Worm (Caenorhabditis elegans): Measurements from ENCODE around the gene srt-12.

Gene srt-12

ce11 chrV:4194587-4195211 lies 47.6 kb downstream of the srt-12 start, which contains the start of gene Y45G5AM.9 (continued):
- TF ChIP-seq unc-62 (GFP tag; optimal IDR thresholded peaks at IDR 0.05) (no peak), dsc-1 (tag; optimal IDR thresholded peaks at IDR 0.05) (peak; percentile 84), aly-2 (tag; optimal IDR thresholded peaks at IDR 0.05) (no peak), C04F5.9 (tag; optimal IDR thresholded peaks at IDR 0.05) (no peak), efl-3 (GFP tag; optimal IDR thresholded peaks at IDR 0.05) (no peak), egl-13 (tag; optimal IDR thresholded peaks at IDR 0.05) (peak; percentile 73), unc-30 (tag; optimal IDR thresholded peaks at IDR 0.05) (no peak), fkh-8 (tag; optimal IDR thresholded peaks at IDR 0.05) (peak; percentile 86), pax-3 (tag; optimal IDR thresholded peaks at IDR 0.05) (peak; percentile 7), elt-3 (tag; optimal IDR thresholded peaks at IDR 0.05) (peak in 2 of 6 experiments; percentile 33 to 45), hpl-2 (GFP tag; optimal IDR thresholded peaks at IDR 0.05) (peak; percentile 3), snpc-4 (tag; optimal IDR thresholded peaks at IDR 0.05) (peak; percentile 61), lin-35 (GFP tag; optimal IDR thresholded peaks at IDR 0.05) (peak; percentile 85 to 89), zag-1 (tag; optimal IDR thresholded peaks at IDR 0.05) (no peak), lin-14 (GFP tag; optimal IDR thresholded peaks at IDR 0.05) (no peak), fkh-10 (GFP tag; optimal IDR thresholded peaks at IDR 0.05) (peak; percentile 55), xbp-1 (tag; optimal IDR thresholded peaks at IDR 0.05) (peak; percentile 82)

- TF ChIP-seq vab-15 (tag; optimal IDR thresholded peaks at IDR 0.05): peak; percentile 26
- peak; percentile 92 for TF ChIP-seq nhr-85 (tag)
- peak; percentile 47 for TF ChIP-seq dsc-1 (tag; optimal IDR thresholded peaks at IDR 0.05)
- TF ChIP-seq dpl-1 (GFP tag; optimal IDR thresholded peaks at IDR 0.05): peak in 2 of 3 experiments; percentile 14 to 41
- peak; percentile 4 for TF ChIP-seq irx-1 (tag; optimal IDR thresholded peaks at IDR 0.05)
- TF ChIP-seq efl-1 (optimal IDR thresholded peaks at IDR 0.05): no peak
- TF ChIP-seq efl-1 (GFP tag; optimal IDR thresholded peaks at IDR 0.05 in 1 of 2): peak; percentile 12 to 89
- TF ChIP-seq hlh-17 (GFP tag; optimal IDR thresholded peaks at IDR 0.05; ENCODE audit: borderline replicate concordance): no peak
- TF ChIP-seq nhr-90 (tag; optimal IDR thresholded peaks at IDR 0.05; ENCODE audit: poor library complexity): peak; percentile 24
- TF ChIP-seq elt-3 (tag; optimal IDR thresholded peaks at IDR 0.05): peak in 1 of 6 experiments; percentile 44
- no peak for TF ChIP-seq nhr-77 (tag; optimal IDR thresholded peaks at IDR 0.05)
- peak in 1 of 3 experiments; percentile 21 for TF ChIP-seq ceh-82 (tag; optimal IDR thresholded peaks at IDR 0.05)
- TF ChIP-seq unc-30 (tag; optimal IDR thresholded peaks at IDR 0.05): no peak
- no peak for TF ChIP-seq hlh-4 (tag; optimal IDR thresholded peaks at IDR 0.05)
- TF ChIP-seq nhr-11 (tag; optimal IDR thresholded peaks at IDR 0.05): no peak
- TF ChIP-seq nhr-20 (tag; optimal IDR thresholded peaks at IDR 0.05): peak; percentile 62
- peak; percentile 62 for TF ChIP-seq nhr-71 (tag; optimal IDR thresholded peaks at IDR 0.05)
- TF ChIP-seq lin-35 (GFP tag; optimal IDR thresholded peaks at IDR 0.05): peak; percentile 8 to 70
- peak; percentile 50 for TF ChIP-seq nhr-47 (tag; optimal IDR thresholded peaks at IDR 0.05)
- TF ChIP-seq nhr-28 (tag; optimal IDR thresholded peaks at IDR 0.05): no peak
- no peak for TF ChIP-seq ets-5 (GFP tag; IDR thresholded peaks at IDR 0.05)
- peak; percentile 63 for TF ChIP-seq fkh-8 (tag; optimal IDR thresholded peaks at IDR 0.05)
- TF ChIP-seq ceh-63 (GFP tag; optimal IDR thresholded peaks at IDR 0.05): no peak
- no peak for TF ChIP-seq mef-2 (tag; optimal IDR thresholded peaks at IDR 0.05)
- TF ChIP-seq ces-1 (GFP tag; optimal IDR thresholded peaks at IDR 0.05): no peak
- TF ChIP-seq unc-98 (GFP tag; IDR thresholded peaks at IDR 0.05): no peak
- no peak for TF ChIP-seq skn-1 (tag; optimal IDR thresholded peaks at IDR 0.05)
- TF ChIP-seq grh-1 (GFP tag; IDR thresholded peaks at IDR 0.05): peak; percentile 88
- peak; percentile 11 for TF ChIP-seq blmp-1 (tag; optimal IDR thresholded peaks at IDR 0.05)
- TF ChIP-seq mab-9 (GFP tag; IDR thresholded peaks at IDR 0.05): no peak
- TF ChIP-seq efl-3 (GFP tag; optimal IDR thresholded peaks at IDR 0.05): no peak
- peak; percentile 59 for TF ChIP-seq lin-14 (GFP tag; optimal IDR thresholded peaks at IDR 0.05)
- peak; percentile 19 for TF ChIP-seq snu-23 (GFP tag; optimal IDR thresholded peaks at IDR 0.05)
- no peak for TF ChIP-seq isw-1 (GFP tag; IDR thresholded peaks at IDR 0.05)
- no peak for TF ChIP-seq unc-130 (tag; optimal IDR thresholded peaks at IDR 0.05)
- TF ChIP-seq sox-4 (tag; optimal IDR thresholded peaks at IDR 0.05): no peak
- TF ChIP-seq lin-13 (GFP tag; optimal IDR thresholded peaks at IDR 0.05): peak; percentile 45
- no peak for TF ChIP-seq ceh-8 (GFP tag; optimal IDR thresholded peaks at IDR 0.05)
These were observed 49.5 kb downstream of the srt-12 start for ce11 chrV:4192688-4193471.
